Fruit fly (Drosophila melanogaster): ENCODE measurements around the gene ome.

Gene ome

dm6 chr3L:14775711-14776660 lies 103.3 kb downstream of the ome start, which contains the start of gene mop (continued):
- TF ChIP-seq salm (tag; optimal IDR thresholded peaks at IDR 0.05) (no peak), HLH54F (GFP tag; optimal IDR thresholded peaks at IDR 0.05) (no peak), stwl (tag; optimal IDR thresholded peaks at IDR 0.05) (peak; percentile 55), cas (GFP tag; IDR thresholded peaks at IDR 0.05) (peak; percentile 20; the same call in 1 of the 2 replicates), tio (GFP tag; optimal IDR thresholded peaks at IDR 0.05) (no peak), CG33213 (GFP tag; optimal IDR thresholded peaks at IDR 0.05) (peak; percentile 45), Ada2b (GFP tag; IDR thresholded peaks at IDR 0.05) (peak; percentile 51), CG17829 (tag; optimal IDR thresholded peaks at IDR 0.05) (peak; percentile 41), CG12299 (tag; optimal IDR thresholded peaks at IDR 0.05) (no peak), YL-1 (GFP tag; optimal IDR thresholded peaks at IDR 0.05) (peak; percentile 57), ara (GFP tag; IDR thresholded peaks at IDR 0.05) (no peak), ap (GFP tag; IDR thresholded peaks at IDR 0.05) (peak; percentile 43; the same call in 1 of the 2 replicates), br (optimal IDR thresholded peaks at IDR 0.05) (no peak), grn (GFP tag; optimal IDR thresholded peaks at IDR 0.05) (no peak), Ets65A (GFP tag) (no peak), CG9797 (GFP tag; optimal IDR thresholded peaks at IDR 0.05) (peak; percentile 63), CG2116 (GFP tag; optimal IDR thresholded peaks at IDR 0.05) (peak; percentile 29), nerfin-1 (tag; optimal IDR thresholded peaks at IDR 0.05) (no peak), CG11695 (GFP tag; IDR thresholded peaks at IDR 0.05) (0 out of 3 replicates have a peak, but pooled peaks have one; percentile 8), dimm (GFP tag; IDR thresholded peaks at IDR 0.05) (no peak), fd96Cb (tag; optimal IDR thresholded peaks at IDR 0.05) (no peak), CG12942 (GFP tag; optimal IDR thresholded peaks at IDR 0.05) (no peak), Med (GFP tag) (peak; percentile 79), CG1602 (GFP tag; optimal IDR thresholded peaks at IDR 0.05) (no peak), CG18619 (GFP tag; optimal IDR thresholded peaks at IDR 0.05) (no peak), CG10209 (GFP tag; optimal IDR thresholded peaks at IDR 0.05) (no peak), Sry-δ (GFP tag; optimal IDR thresholded peaks at IDR 0.05) (peak; percentile 31), CG12236 (GFP tag; optimal IDR thresholded peaks at IDR 0.05) (no peak), C15 (GFP tag; IDR thresholded peaks at IDR 0.05) (no peak), CG10959 (GFP tag; IDR thresholded peaks at IDR 0.05) (0 out of 2 replicates have a peak, but pooled peaks have one; percentile 20), D19A (tag; optimal IDR thresholded peaks at IDR 0.05) (no peak), wek (GFP tag; optimal IDR thresholded peaks at IDR 0.05) (peak; percentile 92), Mad (GFP tag; optimal IDR thresholded peaks at IDR 0.05) (peak; percentile 3), bcd (GFP tag; optimal IDR thresholded peaks at IDR 0.05) (no peak), BEAF-32 (GFP tag; optimal IDR thresholded peaks at IDR 0.05) (peak; percentile 62), nau (GFP tag; optimal IDR thresholded peaks at IDR 0.05) (no peak), CG13775 (GFP tag; optimal IDR thresholded peaks at IDR 0.05) (peak; percentile 21), ac (GFP tag; optimal IDR thresholded peaks at IDR 0.05) (no peak), eve (GFP tag; optimal IDR thresholded peaks at IDR 0.05) (no peak), ssp (GFP tag; IDR thresholded peaks at IDR 0.05) (no peak), CG8089 (GFP tag; optimal IDR thresholded peaks at IDR 0.05) (no peak), CG8290 (GFP tag; optimal IDR thresholded peaks at IDR 0.05) (peak; percentile 78), CG8290 (tag; optimal IDR thresholded peaks at IDR 0.05) (peak in 1 of 2 experiments; percentile 70), Bgb (GFP tag; IDR thresholded peaks at IDR 0.05; ENCODE audit: partially characterized antibody) (peak; percentile 14; the same call in 1 of the 2 replicates), zen (tag; optimal IDR thresholded peaks at IDR 0.05) (peak; percentile 17), zen2 (GFP tag; IDR thresholded peaks at IDR 0.05; ENCODE audit: partially characterized antibody) (no peak; the same call in 2 of the 3 replicates), HLH3B (GFP tag; IDR thresholded peaks at IDR 0.05) (peak; percentile 48), stc (GFP tag; IDR thresholded peaks at IDR 0.05) (no peak), CG17912 (GFP tag; optimal IDR thresholded peaks at IDR 0.05) (no peak), Nf-YC (tag; optimal IDR thresholded peaks at IDR 0.05) (no peak)

All from whole organism, embryonic.